Fruit fly (Drosophila melanogaster) whole organism, pupa: ENCODE data around the gene Vsx2.

Source experiments
- CG13204 ChIP-seq: fragments of 200-800 bp; sonication (Bioruptor generic); optimal IDR thresholded peaks from 2 replicates; lab custom pipeline; 2018; ENCODE audit warnings: missing biosample characterization, mild to moderate bottlenecking, missing genetic modification characterization, moderate library complexity
- CG17806 ChIP-seq: fragments of 200-800 bp; sonication (Bioruptor generic); optimal IDR thresholded peaks from 2 replicates; lab custom pipeline; 2018; ENCODE audit warnings: missing biosample characterization, mild to moderate bottlenecking, missing genetic modification characterization, moderate library complexity
- CG32121 ChIP-seq: fragments of 200-800 bp; sonication (Bioruptor generic); IDR thresholded peaks from 2 replicates; pipeline ENCODE4 v1.3.6; 2022; ENCODE audit warnings: missing biosample characterization, missing genetic modification characterization
- CG4496 ChIP-seq: fragments of 200-800 bp; sonication (Bioruptor generic); IDR thresholded peaks from 3 replicates; pipeline ENCODE4 v1.3.6; 2022; ENCODE audit warnings: missing biosample characterization, missing genetic modification characterization
- CG8159 ChIP-seq: fragments of 200-800 bp; sonication (Bioruptor generic); optimal IDR thresholded peaks from 3 replicates; lab custom pipeline; 2018; ENCODE audit warnings: missing biosample characterization, mild to moderate bottlenecking, missing genetic modification characterization, moderate library complexity
- CG8301 ChIP-seq: fragments of 200-800 bp; sonication (Bioruptor generic); optimal IDR thresholded peaks from 2 replicates; lab custom pipeline; 2018; ENCODE audit warnings: missing biosample characterization, mild to moderate bottlenecking, missing genetic modification characterization
- D1 ChIP-seq: fragments of 200-800 bp; sonication (Bioruptor generic); optimal IDR thresholded peaks from 2 replicates; lab custom pipeline; 2018; ENCODE audit warnings: missing biosample characterization, mild to moderate bottlenecking, missing genetic modification characterization, moderate library complexity
- EcR ChIP-seq: fragments of 200-800 bp; sonication (Bioruptor generic); optimal IDR thresholded peaks from 3 replicates; lab custom pipeline; 2019; ENCODE audit warnings: missing biosample characterization, missing genetic modification characterization, mild to moderate bottlenecking, moderate library complexity, missing genetic modification reagents
- Pif1A ChIP-seq: fragments of 200-800 bp; sonication (Bioruptor generic); optimal IDR thresholded peaks from 3 replicates; lab custom pipeline; 2016; ENCODE audit warnings: missing biosample characterization, missing genetic modification characterization
- Pif1B ChIP-seq: fragments of 200-800 bp; sonication (Bioruptor generic); optimal IDR thresholded peaks from 3 replicates; lab custom pipeline; 2016; ENCODE audit warnings: missing biosample characterization, missing genetic modification characterization
- gl ChIP-seq: fragments of 200-800 bp; sonication (Bioruptor generic); optimal IDR thresholded peaks from 2 replicates; lab custom pipeline; 2018; ENCODE audit warnings: missing biosample characterization, mild to moderate bottlenecking, missing genetic modification characterization

DNA sequence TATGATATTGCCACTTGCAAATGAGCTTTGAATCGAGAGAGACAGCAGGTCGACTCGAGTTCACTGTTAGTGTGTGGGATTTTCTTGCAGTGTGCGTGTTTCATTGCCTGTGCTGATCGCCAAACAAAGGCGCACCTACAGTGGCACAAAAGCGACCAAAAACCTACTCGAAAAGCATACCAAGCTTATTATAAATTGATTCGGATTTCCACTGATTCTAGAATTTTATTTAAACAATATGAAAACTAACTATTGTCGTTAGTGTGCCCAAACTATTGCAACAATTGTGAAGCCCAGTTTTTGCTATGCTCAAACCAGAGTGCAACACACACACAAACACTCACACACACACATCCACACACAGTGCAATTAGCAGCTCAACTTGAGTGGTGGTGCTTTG is 1.5 kb downstream of the Vsx2 start:
- TF ChIP-seq CG4496 (GFP tag; lab: Robert Waterston, UW) = peak; percentile 62
- TF ChIP-seq CG8159 (tag; lab: Kevin White, UChicago) = peak; percentile 29
- no peak for TF ChIP-seq EcR (GFP tag; lab: Kevin White, UChicago)
- no peak for TF ChIP-seq CG8301 (tag; lab: Kevin White, UChicago)
- TF ChIP-seq Pif1A = no peak
- TF ChIP-seq CG17806 (tag; lab: Kevin White, UChicago) = no peak
- TF ChIP-seq Pif1B (GFP tag; lab: Kevin White, UChicago) = no peak
- no peak for TF ChIP-seq D1
- no peak for TF ChIP-seq gl (tag; lab: Kevin White, UChicago)
- TF ChIP-seq CG13204 (GFP tag; lab: Kevin White, UChicago) = no peak
- no peak for TF ChIP-seq CG32121 (GFP tag; lab: Robert Waterston, UW)
